Worm (Caenorhabditis elegans): ENCODE results near the gene dnj-18.

The dnj-18 gene

DNA sequence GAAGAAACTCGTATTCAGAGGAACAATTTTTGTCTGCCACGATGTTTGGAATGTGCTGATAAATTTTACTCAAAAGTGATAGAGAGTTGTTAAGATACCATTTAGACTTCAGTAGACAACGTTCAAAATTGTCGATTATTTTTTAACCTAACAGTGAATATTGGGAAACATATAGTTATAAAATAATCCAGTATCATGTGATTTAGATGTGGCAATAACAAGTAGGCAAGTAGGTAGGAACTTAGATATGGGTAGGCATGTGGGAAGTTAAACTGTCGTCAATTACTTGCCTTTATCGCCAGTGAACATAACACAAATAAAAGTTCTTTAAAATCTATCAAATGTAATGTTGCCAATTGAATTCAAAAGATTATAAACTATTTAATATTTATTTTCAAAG lies 26.4 kb upstream of the dnj-18 start, which contains the start of gene T23F11.11:
Gene T23F11.11 (minus strand): TSS at position 101 of the 400 bp plus-strand sequence.
- TF ChIP-seq pha-4 (tag; optimal IDR thresholded peaks at IDR 0.05) (no peak), F37B4.10 (GFP tag; IDR thresholded peaks at IDR 0.05) (no peak), tbp1 (GFP tag; optimal IDR thresholded peaks at IDR 0.05) (no peak), nhr-80 (tag; optimal IDR thresholded peaks at IDR 0.05) (no peak), ztf-25 (GFP tag; IDR thresholded peaks at IDR 0.05) (no peak), sdz-38 (tag; optimal IDR thresholded peaks at IDR 0.05) (no peak), bed-2 (GFP tag; IDR thresholded peaks at IDR 0.05) (no peak), dpff-1 (tag; optimal IDR thresholded peaks at IDR 0.05) (no peak), Y53G8AR.9 (GFP tag; conservative IDR thresholded peaks at IDR 0.05) (no peak), akir-1 (GFP tag; optimal IDR thresholded peaks at IDR 0.05) (no peak), tlf-1 (GFP tag; optimal IDR thresholded peaks at IDR 0.05) (no peak), tbx-9 (tag; optimal IDR thresholded peaks at IDR 0.05; ENCODE audit: borderline replicate concordance) (no peak), Y53F4B.3 (GFP tag; IDR thresholded peaks at IDR 0.05) (no peak), attf-3 (GFP tag; conservative IDR thresholded peaks at IDR 0.05) (no peak)

DNA sequence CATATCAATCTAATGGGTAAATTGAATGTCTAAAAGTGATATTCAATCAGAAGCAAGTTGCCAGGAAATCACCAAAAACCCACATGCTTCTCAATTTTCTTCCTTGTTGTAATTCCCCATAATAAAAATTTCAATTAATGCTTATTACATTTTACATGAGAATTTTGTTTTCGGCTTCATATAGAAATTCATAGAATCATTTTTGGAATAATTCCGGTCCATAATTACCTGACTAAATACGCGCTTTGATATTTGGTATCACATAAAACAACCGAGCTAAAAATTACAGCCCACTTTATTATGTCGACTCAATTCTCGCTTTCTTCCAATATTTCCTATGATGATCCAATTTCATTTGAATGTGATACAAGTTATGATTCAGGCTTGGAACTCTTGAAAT lies 26.0 kb upstream of the dnj-18 start, which contains the start of gene srg-13:
Gene srg-13 (plus strand): TSS at position 301 of the 400 bp plus-strand sequence.
- TF ChIP-seq xnd-1 (tag; optimal IDR thresholded peaks at IDR 0.05) = no peak
- TF ChIP-seq K11D2.4 (GFP tag; IDR thresholded peaks at IDR 0.05) = no peak
- no peak for TF ChIP-seq attf-5 (GFP tag; optimal IDR thresholded peaks at IDR 0.05)

DNA sequence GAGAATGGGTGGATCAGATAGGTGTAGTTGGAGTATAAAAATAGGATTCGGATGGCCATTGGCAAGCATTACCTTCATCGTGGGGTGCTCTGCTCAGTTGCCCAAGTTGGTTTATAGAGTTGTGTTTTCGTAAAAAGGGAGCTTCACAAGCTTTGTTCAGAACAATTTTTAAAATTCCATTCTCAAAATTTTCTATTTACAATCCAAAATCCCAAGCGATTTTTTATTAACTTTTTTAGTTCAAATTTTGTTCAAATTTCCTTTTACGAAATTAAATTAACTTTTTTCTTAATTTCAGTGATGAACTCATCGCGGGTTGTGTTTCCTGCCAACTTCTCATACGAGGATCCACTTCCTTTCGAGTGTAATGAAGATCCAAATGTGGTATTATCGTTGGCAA lies 20.5 kb upstream of the dnj-18 start, which contains the start of gene srg-10:
Gene srg-10 (plus strand): TSS at position 301 of the 400 bp plus-strand sequence.
- TF ChIP-seq ceh-27 (GFP tag; optimal IDR thresholded peaks at IDR 0.05) = no peak
- no peak for TF ChIP-seq lin-35 (GFP tag; optimal IDR thresholded peaks at IDR 0.05)
- TF ChIP-seq lsl-1 (GFP tag; optimal IDR thresholded peaks at IDR 0.05) = no peak

DNA sequence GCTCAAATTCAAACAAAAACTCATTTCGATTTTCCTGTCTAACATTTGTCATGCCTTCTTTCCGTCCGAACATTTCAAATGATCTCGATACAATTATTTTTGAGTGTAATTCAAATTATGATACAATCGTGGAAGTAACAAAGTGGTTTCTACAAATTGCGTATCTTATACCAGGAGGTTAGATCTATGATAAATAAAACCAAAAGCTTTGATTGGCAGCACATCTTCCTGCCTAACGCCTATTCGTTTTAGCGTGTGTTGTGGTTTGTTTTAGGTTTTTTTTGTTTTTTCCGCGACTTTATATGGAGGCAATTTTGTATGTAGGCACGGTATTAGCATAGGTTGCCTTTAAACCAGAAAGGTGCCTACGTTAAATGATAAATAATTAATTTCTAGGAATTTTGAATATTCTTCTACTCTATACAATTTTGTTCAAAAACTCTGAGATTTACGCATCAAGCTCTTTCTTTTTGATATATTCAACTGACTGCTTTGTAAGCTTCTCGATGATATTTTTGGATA lies 17.9 kb upstream of the dnj-18 start, which contains the start of gene srg-11:
Gene srg-11 (plus strand): TSS at position 51 of the 522 bp plus-strand sequence.
- TF ChIP-seq dox-1 (GFP tag; IDR thresholded peaks at IDR 0.05) = no peak
- TF ChIP-seq hsf-1 (GFP tag; IDR thresholded peaks at IDR 0.05) = no peak
- no peak for TF ChIP-seq attf-3 (GFP tag; conservative IDR thresholded peaks at IDR 0.05)
- TF ChIP-seq Y79H2A.3 (GFP tag; conservative IDR thresholded peaks at IDR 0.05) = no peak
- no peak for TF ChIP-seq Y67H2A.10 (GFP tag; conservative IDR thresholded peaks at IDR 0.05)
- TF ChIP-seq attf-5 (GFP tag; optimal IDR thresholded peaks at IDR 0.05) = no peak
- TF ChIP-seq lir-1 (GFP tag; conservative IDR thresholded peaks at IDR 0.05) = no peak
- TF ChIP-seq F55B11.4 (tag; optimal IDR thresholded peaks at IDR 0.05; ENCODE audit: borderline replicate concordance, insufficient read depth) = no peak
- TF ChIP-seq ztf-25 (GFP tag; IDR thresholded peaks at IDR 0.05) = no peak
- no peak for TF ChIP-seq lin-35 (GFP tag; optimal IDR thresholded peaks at IDR 0.05)
- TF ChIP-seq let-526 (GFP tag; IDR thresholded peaks at IDR 0.05) = no peak

DNA sequence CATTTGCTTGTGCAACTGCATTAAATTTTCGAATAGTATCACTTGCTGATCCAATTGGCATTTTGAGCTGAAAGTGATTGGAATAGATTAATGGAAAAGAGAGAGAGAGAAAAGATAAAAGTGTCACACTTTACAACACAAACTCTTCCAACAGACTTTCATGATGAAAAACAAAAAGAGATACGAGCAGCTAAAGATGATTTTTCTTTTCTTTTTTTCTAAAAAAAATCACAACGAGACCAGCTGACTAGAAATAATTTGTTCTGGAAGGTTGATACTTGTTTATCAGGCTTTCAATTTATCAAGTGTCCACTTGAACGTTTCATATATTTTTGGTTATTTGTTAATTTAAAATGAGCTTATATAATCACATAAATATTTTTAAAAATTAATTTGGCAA lies 10.8 kb upstream of the dnj-18 start:
- TF ChIP-seq dpl-1 (GFP tag; optimal IDR thresholded peaks at IDR 0.05) (no peak), attf-5 (GFP tag; optimal IDR thresholded peaks at IDR 0.05) (no peak), pbrm-1 (GFP tag; IDR thresholded peaks at IDR 0.05) (no peak), lsl-1 (GFP tag; optimal IDR thresholded peaks at IDR 0.05) (no peak), ceh-40 (GFP tag; IDR thresholded peaks at IDR 0.05) (no peak), akir-1 (GFP tag; optimal IDR thresholded peaks at IDR 0.05) (no peak), athp-1 (tag; optimal IDR thresholded peaks at IDR 0.05) (no peak), F55B11.4 (tag; optimal IDR thresholded peaks at IDR 0.05; ENCODE audit: borderline replicate concordance, insufficient read depth) (no peak), F37B4.10 (GFP tag; IDR thresholded peaks at IDR 0.05) (no peak), unc-62 (GFP tag; optimal IDR thresholded peaks at IDR 0.05) (no peak), ceh-79 (tag; optimal IDR thresholded peaks at IDR 0.05) (no peak), madf-3 (GFP tag; IDR thresholded peaks at IDR 0.05) (no peak), ztf-6 (GFP tag; IDR thresholded peaks at IDR 0.05) (no peak), bed-2 (GFP tag; IDR thresholded peaks at IDR 0.05) (no peak), tbx-9 (tag; optimal IDR thresholded peaks at IDR 0.05; ENCODE audit: borderline replicate concordance) (no peak), F57C9.4 (tag; optimal IDR thresholded peaks at IDR 0.05) (no peak), F33H1.4 (GFP tag; IDR thresholded peaks at IDR 0.05) (no peak), lin-40 (tag; optimal IDR thresholded peaks at IDR 0.05) (no peak), efl-1 (GFP tag; optimal IDR thresholded peaks at IDR 0.05) (no peak), Y95B8A.8 (GFP tag; IDR thresholded peaks at IDR 0.05) (no peak)

Measured in whole organism, young adult.